Fruit fly (Drosophila melanogaster): ENCODE measurements around the gene Remo.
A peak's percentile ranks its signal among the peaks of the same experiment; 100 is the strongest.

The Remo gene

DNA sequence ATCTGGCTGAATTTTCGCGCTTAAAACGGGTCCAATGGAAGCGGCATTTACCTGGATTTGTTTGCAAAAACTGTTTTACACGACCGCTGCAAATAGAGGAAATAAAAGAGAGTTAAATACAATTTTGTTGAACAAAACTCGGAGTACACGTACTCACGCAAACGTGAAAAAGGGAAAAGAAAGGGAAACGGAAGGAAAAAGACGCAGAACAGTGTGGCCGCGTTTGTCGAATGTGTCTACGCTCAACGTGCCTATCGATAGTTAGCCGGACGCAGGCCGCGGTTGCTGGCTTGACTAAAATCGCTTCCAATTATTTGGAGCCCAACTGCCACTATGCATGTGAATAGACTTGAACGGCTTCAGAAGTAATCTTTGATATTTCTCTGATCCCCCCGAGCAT, 49.6 kb downstream of the Remo start, which contains the start of gene RpS15Aa (continued):
- TF ChIP-seq CG5245 (GFP tag; optimal IDR thresholded peaks at IDR 0.05) (peak; percentile 60), HLH54F (GFP tag; optimal IDR thresholded peaks at IDR 0.05) (peak; percentile 67), CG14710 (tag; optimal IDR thresholded peaks at IDR 0.05) (peak; percentile 37), chn (GFP tag; optimal IDR thresholded peaks at IDR 0.05) (peak; percentile 46), fd64A (GFP tag; optimal IDR thresholded peaks at IDR 0.05) (peak; percentile 68), CG10274 (GFP tag; optimal IDR thresholded peaks at IDR 0.05) (peak; percentile 67), trh (GFP tag; optimal IDR thresholded peaks at IDR 0.05) (peak; percentile 62), CG34376 (GFP tag; optimal IDR thresholded peaks at IDR 0.05) (peak; percentile 84), Fer2 (tag; optimal IDR thresholded peaks at IDR 0.05) (peak; percentile 63), CG8924 (tag; optimal IDR thresholded peaks at IDR 0.05) (peak; percentile 48), CG8359 (GFP tag; optimal IDR thresholded peaks at IDR 0.05; ENCODE audit: borderline replicate concordance) (peak; percentile 38), btn (GFP tag; optimal IDR thresholded peaks at IDR 0.05) (peak; percentile 49), E2f2 (GFP tag; IDR thresholded peaks at IDR 0.05) (peak; percentile 33), CG9727 (GFP tag; optimal IDR thresholded peaks at IDR 0.05) (peak; percentile 81), gt (GFP tag; IDR thresholded peaks at IDR 0.05) (peak; percentile 49; the same call in 1 of the 2 replicates), repo (GFP tag; optimal IDR thresholded peaks at IDR 0.05) (peak; percentile 66), exex (tag; optimal IDR thresholded peaks at IDR 0.05) (peak; percentile 33), CG12391 (tag; optimal IDR thresholded peaks at IDR 0.05) (peak; percentile 49), MTF-1 (GFP tag; optimal IDR thresholded peaks at IDR 0.05; ENCODE audit: borderline replicate concordance) (peak; percentile 91), CG3281 (GFP tag; optimal IDR thresholded peaks at IDR 0.05) (peak; percentile 81), CG17186 (GFP tag; optimal IDR thresholded peaks at IDR 0.05) (peak; percentile 47), Gug (GFP tag; IDR thresholded peaks at IDR 0.05) (peak; percentile 64; the same call in 3 of the 4 replicates), bbx (GFP tag; IDR thresholded peaks at IDR 0.05; ENCODE audit: partially characterized antibody) (peak; percentile 60), CG3163 (GFP tag; optimal IDR thresholded peaks at IDR 0.05) (peak; percentile 61), ttk (GFP tag; IDR thresholded peaks at IDR 0.05) (peak; percentile 78), CG3995 (GFP tag; optimal IDR thresholded peaks at IDR 0.05) (peak; percentile 68), PHDP (tag; optimal IDR thresholded peaks at IDR 0.05) (peak; percentile 66), CG9215 (GFP tag; IDR thresholded peaks at IDR 0.05) (peak; percentile 49), CG13424 (tag; optimal IDR thresholded peaks at IDR 0.05) (peak; percentile 37), CG2889 (GFP tag; IDR thresholded peaks at IDR 0.05) (peak; percentile 54; the same call in 1 of the 3 replicates), phol (tag; optimal IDR thresholded peaks at IDR 0.05) (peak; percentile 68), Elba2 (GFP tag; optimal IDR thresholded peaks at IDR 0.05) (no peak), ham (GFP tag; IDR thresholded peaks at IDR 0.05) (no peak), CG11093 (GFP tag; IDR thresholded peaks at IDR 0.05) (0 out of 3 replicates have a peak, but pooled peaks have one; percentile 23), lola (GFP tag; optimal IDR thresholded peaks at IDR 0.05) (no peak), rib (GFP tag; IDR thresholded peaks at IDR 0.05) (peak; percentile 84), CG7839 (tag; optimal IDR thresholded peaks at IDR 0.05) (peak; percentile 60), CG31365 (tag; optimal IDR thresholded peaks at IDR 0.05) (peak; percentile 62), CG11398 (GFP tag; optimal IDR thresholded peaks at IDR 0.05) (peak; percentile 76), ATbp (GFP tag; optimal IDR thresholded peaks at IDR 0.05) (peak; percentile 51), otp (GFP tag; IDR thresholded peaks at IDR 0.05) (peak; percentile 86), ems (GFP tag; optimal IDR thresholded peaks at IDR 0.05) (peak; percentile 39), CkIIα-i1 (GFP tag; IDR thresholded peaks at IDR 0.05) (no peak), Oaz (GFP tag; IDR thresholded peaks at IDR 0.05) (peak; percentile 54), Hmx (GFP tag; optimal IDR thresholded peaks at IDR 0.05) (no peak), ci (GFP tag; IDR thresholded peaks at IDR 0.05) (peak; percentile 96), gce (GFP tag; IDR thresholded peaks at IDR 0.05) (peak; percentile 85), CG7987 (GFP tag; optimal IDR thresholded peaks at IDR 0.05) (peak; percentile 89), CG11456 (GFP tag; IDR thresholded peaks at IDR 0.05) (peak; percentile 92), seq (GFP tag; IDR thresholded peaks at IDR 0.05) (peak; percentile 64), ranshi (GFP tag; IDR thresholded peaks at IDR 0.05) (peak; percentile 81)
